Worm (Caenorhabditis elegans): Measurements from ENCODE around the gene R144.10.

ce11 chrIII:5012460-5012859, 10.3 kb upstream of the R144.10 start:
- TF ChIP-seq lsy-2 (tag; optimal IDR thresholded peaks at IDR 0.05) (no peak), snpc-4 (tag; optimal IDR thresholded peaks at IDR 0.05) (no peak), nhr-76 (tag; optimal IDR thresholded peaks at IDR 0.05) (no peak), sptf-1 (tag; optimal IDR thresholded peaks at IDR 0.05) (no peak), zip-8 (tag; optimal IDR thresholded peaks at IDR 0.05) (no peak), mls-2 (tag; optimal IDR thresholded peaks at IDR 0.05) (no peak), nhr-28 (tag; optimal IDR thresholded peaks at IDR 0.05) (no peak), ztf-11 (tag; optimal IDR thresholded peaks at IDR 0.05) (no peak), unc-62 (GFP tag; optimal IDR thresholded peaks at IDR 0.05) (no peak), ces-1 (GFP tag; optimal IDR thresholded peaks at IDR 0.05) (no peak), hlh-1 (tag; optimal IDR thresholded peaks at IDR 0.05) (no peak), pha-4 (tag; optimal IDR thresholded peaks at IDR 0.05) (no peak), nhr-237 (tag; optimal IDR thresholded peaks at IDR 0.05) (no peak)
